Worm (Caenorhabditis elegans) whole organism, dauer: ENCODE measurements around the gene C24H12.4.
"Not testable (repeated sequence)": the region's sequence is repeated elsewhere in the genome, so short reads cannot be mapped to it uniquely, and the experiment has no call there.

Experiments used
- unc-62 ChIP-seq: sonication (generic microtip); optimal IDR thresholded peaks from 2 replicates; lab custom pipeline; 2017; ENCODE audit warnings: missing biosample characterization, missing genetic modification reagents, missing genetic modification characterization

C24H12.4 gene

DNA sequence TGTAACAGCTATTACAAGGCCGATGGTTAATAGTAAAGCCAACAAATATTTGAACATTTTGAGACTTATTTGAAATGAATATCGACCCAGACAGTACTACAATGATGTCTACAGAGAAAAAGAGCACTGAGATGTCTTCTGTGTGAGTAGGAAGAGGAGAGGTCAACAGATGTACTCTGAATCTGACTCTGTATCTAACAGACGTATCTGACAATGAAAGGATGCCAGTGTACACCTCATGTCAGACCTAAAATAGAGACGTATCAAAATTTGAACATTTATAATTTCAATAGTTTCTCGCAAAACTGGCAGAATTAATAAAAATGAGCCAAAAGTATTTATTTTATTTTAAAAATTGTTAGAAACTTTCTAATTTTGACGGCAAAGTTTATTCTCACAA lies 12.1 kb downstream of the C24H12.4 start, which contains the start of gene C24H12.8:
TSS of gene C24H12.8 (minus strand) at position 101 of the 400 bp plus-strand sequence.
- TF ChIP-seq unc-62 (GFP tag; lab: Kevin White, UChicago), result no peak

DNA sequence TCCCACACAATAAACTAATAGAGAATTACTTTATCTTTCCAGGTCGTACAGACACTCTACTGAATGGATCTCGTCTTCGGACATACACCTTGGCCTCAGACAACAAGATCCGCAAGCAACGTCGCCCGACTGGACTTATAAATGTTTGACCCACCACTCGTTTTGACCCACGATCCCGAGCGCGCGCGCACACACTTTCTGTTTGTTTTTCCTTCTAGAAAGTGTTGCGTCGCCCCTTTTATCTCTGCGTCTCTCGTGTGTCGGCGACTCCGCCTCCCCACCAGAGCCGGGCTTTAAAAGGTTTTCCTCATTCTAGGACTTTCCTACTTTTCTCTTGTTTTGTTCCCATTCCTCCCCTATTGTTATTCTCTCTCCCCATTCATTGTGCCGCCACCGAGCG lies 26.3 kb downstream of the C24H12.4 start:
- TF ChIP-seq unc-62 (GFP tag; lab: Kevin White, UChicago), result no peak

DNA sequence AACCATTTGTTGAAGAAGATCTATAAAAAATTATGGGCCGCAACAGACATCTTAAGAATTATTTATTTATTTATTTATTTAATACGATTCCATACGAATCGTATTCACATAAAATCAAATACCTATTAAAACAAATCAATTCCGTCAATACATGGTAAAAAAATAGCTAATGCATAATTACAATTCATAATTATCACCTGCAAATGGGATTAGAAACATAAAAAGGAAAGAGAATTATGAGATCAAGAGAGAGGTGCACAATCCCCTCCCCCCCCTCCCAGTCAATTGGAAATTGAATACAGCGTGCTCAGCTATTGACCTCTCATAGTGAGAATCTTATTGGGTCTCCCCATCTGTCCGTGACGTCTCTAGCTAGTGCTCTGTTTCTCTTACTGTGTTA lies 30.1 kb downstream of the C24H12.4 start, which contains the start of gene C24H12.1:
TSS of gene C24H12.1 (plus strand) at position 301 of the 400 bp plus-strand sequence.
- not testable (repeated sequence) for TF ChIP-seq unc-62 (GFP tag; lab: Kevin White, UChicago)

DNA sequence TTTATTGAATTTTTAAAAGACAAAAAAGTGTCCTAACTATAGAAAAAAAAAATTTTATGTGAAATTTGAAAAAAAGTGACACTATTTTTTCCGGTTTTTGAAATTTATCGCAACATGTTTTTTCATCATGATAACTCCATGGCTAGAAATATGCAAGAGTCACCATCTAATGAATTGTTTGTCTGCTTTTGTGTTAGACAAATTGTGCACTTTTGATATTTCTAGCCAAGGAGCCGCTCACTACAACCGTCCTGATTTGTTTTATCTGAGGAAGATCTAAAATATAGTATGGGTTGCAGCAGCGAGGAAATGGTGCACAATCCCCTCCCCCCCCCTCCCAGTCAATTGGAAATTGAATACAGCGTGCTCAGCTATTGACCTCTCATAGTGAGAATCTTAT lies 43.6 kb downstream of the C24H12.4 start, which contains the start of gene W10D9.1:
TSS of gene W10D9.1 (plus strand) at position 301 of the 400 bp plus-strand sequence.
- not testable (repeated sequence) for TF ChIP-seq unc-62 (GFP tag; lab: Kevin White, UChicago)

DNA sequence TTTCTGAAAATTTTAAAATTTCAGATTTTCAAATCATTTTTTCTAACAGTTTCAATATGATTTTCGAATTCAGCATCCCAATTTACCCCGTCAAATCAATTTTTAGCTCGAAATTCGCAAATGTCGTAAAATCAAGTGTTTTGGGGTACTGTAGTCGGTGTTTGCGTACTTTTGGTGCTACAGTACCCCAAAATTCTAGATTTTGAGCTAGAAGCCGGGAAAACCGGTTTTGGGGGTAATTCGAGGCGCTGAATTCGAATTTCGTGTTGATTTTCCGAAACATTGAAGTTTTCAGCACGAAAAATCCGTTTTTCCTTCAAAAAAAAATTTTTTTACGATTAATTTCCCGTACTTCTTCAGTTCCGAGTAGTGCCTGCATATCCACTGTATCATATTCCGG lies 45.3 kb downstream of the C24H12.4 start:
- no peak for TF ChIP-seq unc-62 (GFP tag; lab: Kevin White, UChicago)

DNA sequence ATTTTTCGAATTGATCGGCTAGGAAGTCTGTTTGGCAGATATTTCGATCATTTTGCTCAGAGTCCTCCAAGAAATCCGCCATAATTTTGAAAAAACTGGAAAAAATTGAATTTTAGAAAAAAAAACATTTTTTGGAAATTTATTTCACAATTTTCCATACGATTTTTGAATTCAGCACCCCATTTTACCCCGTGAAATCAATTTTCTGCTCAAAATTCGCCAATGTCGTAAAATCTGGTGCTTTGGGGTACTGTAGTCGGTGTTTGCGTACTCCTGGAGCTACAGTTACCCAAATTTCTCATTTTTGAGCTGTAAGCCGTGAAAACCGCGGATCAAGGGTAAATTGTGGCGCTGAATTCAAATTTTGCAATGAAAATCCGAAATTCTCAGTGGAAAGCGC lies 46.8 kb downstream of the C24H12.4 start, which contains the start of gene gvd-1:
TSS of gene gvd-1 (minus strand) at position 101 of the 400 bp plus-strand sequence.
- no peak for TF ChIP-seq unc-62 (GFP tag; lab: Kevin White, UChicago)

DNA sequence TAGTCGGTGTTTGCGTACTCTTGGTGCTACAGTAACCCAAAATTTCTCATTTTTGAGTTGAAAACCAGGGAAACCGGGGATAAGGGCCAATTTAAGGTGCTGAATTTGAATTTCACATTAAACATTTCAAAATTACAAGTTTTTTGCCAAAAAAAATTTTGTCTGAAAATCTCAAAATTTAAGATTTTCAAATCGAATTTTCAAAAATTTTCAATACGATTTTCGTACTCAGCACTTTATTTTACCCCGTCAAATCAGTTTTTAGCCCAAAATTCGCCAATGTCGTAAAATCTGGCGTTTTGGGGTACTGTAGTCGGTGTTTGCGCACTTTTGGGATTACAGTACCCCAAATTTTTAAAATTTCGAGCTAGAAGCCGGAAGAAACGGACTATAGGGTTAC lies 49.8 kb downstream of the C24H12.4 start, which contains the start of gene W10D9.3:
TSS of gene W10D9.3 (minus strand) at position 101 of the 400 bp plus-strand sequence.
- no peak for TF ChIP-seq unc-62 (GFP tag; lab: Kevin White, UChicago)

DNA sequence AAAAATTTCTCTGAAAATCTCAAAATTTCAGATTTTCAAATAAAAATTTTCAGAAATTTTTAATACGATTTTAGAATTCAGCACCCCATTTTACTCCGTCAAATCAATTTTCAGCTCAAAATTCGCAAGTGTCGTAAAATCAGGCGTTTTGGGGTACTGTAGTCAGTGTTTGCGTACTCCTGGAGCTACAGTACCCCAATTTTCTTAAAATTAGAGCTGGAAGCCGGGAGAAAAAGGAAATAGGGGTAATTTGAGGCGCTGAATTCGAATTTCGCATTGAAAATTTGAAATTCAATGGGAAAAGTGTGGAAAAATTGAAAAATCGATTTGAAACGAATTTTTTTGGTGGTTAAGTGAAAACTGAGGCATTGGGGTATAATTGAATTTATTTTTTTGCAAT lies 50.3 kb downstream of the C24H12.4 start:
- no peak for TF ChIP-seq unc-62 (GFP tag; lab: Kevin White, UChicago)
